Fruit fly (Drosophila melanogaster) whole organism, embryonic: ENCODE results near the gene Ilp7.

Experiments
- Adf1 ChIP-seq: fragments of 200-800 bp; sonication (Bioruptor generic); IDR thresholded peaks from 2 replicates; pipeline ENCODE4 v1.3.6; 2022; ENCODE audit warnings: missing biosample characterization, missing genetic modification characterization
- CG11504 ChIP-seq: fragments of 200-800 bp; sonication (Bioruptor generic); optimal IDR thresholded peaks from 3 replicates; lab custom pipeline; 2019; ENCODE audit warnings: missing biosample characterization, mild to moderate bottlenecking, missing genetic modification characterization, moderate library complexity
- CG12299 ChIP-seq: fragments of 200-800 bp; sonication (Bioruptor generic); optimal IDR thresholded peaks from 2 replicates; lab custom pipeline; 2018; ENCODE audit warnings: missing biosample characterization, mild to moderate bottlenecking, missing genetic modification characterization
- CG13287 ChIP-seq: fragments of 200-800 bp; sonication (Bioruptor generic); IDR thresholded peaks from 2 replicates; pipeline ENCODE4 v1.3.6; 2022; ENCODE audit warnings: missing biosample characterization, missing genetic modification characterization; ENCODE audit not compliant: partially characterized antibody
- CG3163 ChIP-seq: fragments of 200-800 bp; sonication (Bioruptor generic); optimal IDR thresholded peaks from 3 replicates; lab custom pipeline; 2016; ENCODE audit warnings: missing biosample characterization, missing genetic modification characterization
- CG32532 ChIP-seq: fragments of 200-800 bp; sonication (Bioruptor generic); IDR thresholded peaks from 2 replicates; pipeline ENCODE4 v1.3.6; 2022; ENCODE audit warnings: missing biosample characterization, missing genetic modification characterization
- CG34224 ChIP-seq: fragments of 200-800 bp; sonication (Bioruptor generic); IDR thresholded peaks from 3 replicates; pipeline ENCODE4 v1.3.6; 2022; ENCODE audit warnings: missing biosample characterization, missing genetic modification characterization; ENCODE audit not compliant: partially characterized antibody
- CG4360 ChIP-seq: fragments of 200-800 bp; sonication (Bioruptor generic); IDR thresholded peaks from 2 replicates; pipeline ENCODE4 v1.3.6; 2022; ENCODE audit warnings: missing biosample characterization, missing genetic modification characterization
- CG6254 ChIP-seq: fragments of 200-800 bp; sonication (Bioruptor generic); optimal IDR thresholded peaks from 3 replicates; lab custom pipeline; 2017; ENCODE audit warnings: mild to moderate bottlenecking, missing biosample characterization, missing genetic modification reagents, missing genetic modification characterization
- CG6813 ChIP-seq: fragments of 200-800 bp; sonication (Bioruptor generic); optimal IDR thresholded peaks from 2 replicates; lab custom pipeline; 2017; ENCODE audit warnings: missing biosample characterization, missing genetic modification characterization, mild to moderate bottlenecking, moderate library complexity, missing genetic modification reagents
- CG6854 ChIP-seq: fragments of 200-800 bp; sonication (Bioruptor generic); optimal IDR thresholded peaks from 3 replicates; lab custom pipeline; 2017; ENCODE audit warnings: missing biosample characterization, mild to moderate bottlenecking, missing genetic modification characterization
- CG7271 ChIP-seq: fragments of 200-800 bp; sonication (Bioruptor generic); optimal IDR thresholded peaks from 2 replicates; lab custom pipeline; 2018; ENCODE audit warnings: missing biosample characterization, mild to moderate bottlenecking, missing genetic modification characterization, moderate library complexity
- CG8290 ChIP-seq, 3 experiments: fragments of 200-800 bp; sonication (Bioruptor generic); optimal IDR thresholded peaks; 2 replicates each; lab custom pipeline; 2016 to 2019; ENCODE audit warnings: missing biosample characterization in 3 of 3, missing genetic modification characterization in 3 of 3, mild to moderate bottlenecking in 2 of 3, moderate library complexity in 1 of 3
- CG9437 ChIP-seq: fragments of 200-800 bp; sonication (Bioruptor generic); optimal IDR thresholded peaks from 2 replicates; lab custom pipeline; 2018; ENCODE audit warnings: missing biosample characterization, mild to moderate bottlenecking, missing genetic modification characterization
- D19A ChIP-seq: fragments of 200-800 bp; optimal IDR thresholded peaks from 3 replicates; lab custom pipeline; 2019; ENCODE audit warnings: missing biosample characterization, mild to moderate bottlenecking, missing genetic modification characterization, moderate library complexity
- Dfd ChIP-seq, 2 experiments: fragments of >200 bp; optimal IDR thresholded peaks; 2 replicates each; lab custom pipeline; 2017; ENCODE audit warnings: missing biosample characterization in 2 of 2, missing genetic modification characterization in 2 of 2
- Dll ChIP-seq: fragments of 200-800 bp; sonication (Bioruptor generic); IDR thresholded peaks from 4 replicates; pipeline ENCODE4 v1.3.6; 2022; ENCODE audit warnings: missing biosample characterization, missing genetic modification characterization; ENCODE audit not compliant: partially characterized antibody
- Drgx ChIP-seq: fragments of 200-800 bp; sonication (Bioruptor generic); IDR thresholded peaks from 2 replicates; pipeline ENCODE4 v1.3.6; 2022; ENCODE audit warnings: missing biosample characterization, missing genetic modification characterization
- ERR ChIP-seq: fragments of 200-800 bp; sonication (Bioruptor generic); optimal IDR thresholded peaks from 2 replicates; lab custom pipeline; 2016; ENCODE audit warnings: missing biosample characterization, missing genetic modification characterization
- HLHmδ ChIP-seq: fragments of 200-800 bp; sonication (Bioruptor generic); optimal IDR thresholded peaks from 2 replicates; lab custom pipeline; 2018; ENCODE audit warnings: missing biosample characterization, mild to moderate bottlenecking, missing genetic modification characterization, moderate library complexity
- Hr78 ChIP-seq, 2 experiments: fragments of 200-800 bp in 1 of 2; fragments of >200 bp in 1 of 2; sonication (Bioruptor generic) in 1 of 2; optimal IDR thresholded peaks; 2 replicates each; lab custom pipeline; 2017 to 2019; ENCODE audit warnings: missing biosample characterization in 2 of 2, missing genetic modification characterization in 2 of 2, mild to moderate bottlenecking in 1 of 2, moderate library complexity in 1 of 2
- Jarid2 ChIP-seq: fragments of 200-800 bp; sonication (Bioruptor generic); optimal IDR thresholded peaks from 3 replicates; lab custom pipeline; 2017; ENCODE audit warnings: mild to moderate bottlenecking, missing biosample characterization, missing genetic modification reagents, missing genetic modification characterization
- MTF-1 ChIP-seq: fragments of 200-800 bp; sonication (Bioruptor generic); optimal IDR thresholded peaks from 2 replicates; lab custom pipeline; 2018; ENCODE audit warnings: missing biosample characterization, mild to moderate bottlenecking, missing genetic modification characterization, borderline replicate concordance
- Med ChIP-seq: fragments of 200-800 bp; sonication (Bioruptor generic); peaks from one replicate; lab custom pipeline; 2016; ENCODE audit warnings: missing biosample characterization, missing genetic modification characterization, mild to moderate bottlenecking, inconsistent platforms, moderate library complexity
- Trl ChIP-seq, 3 experiments: fragments of >200 bp in 2 of 3; fragments of 200-800 bp in 1 of 3; sonication (Bioruptor generic) in 1 of 3; optimal IDR thresholded peaks; 2 replicates in 1 of 3; 3 replicates in 2 of 3; lab custom pipeline; 2016 to 2017; ENCODE audit warnings: missing biosample characterization in 1 of 3, missing genetic modification characterization in 1 of 3
- abd-A ChIP-seq: fragments of 200-800 bp; sonication (Bioruptor generic); optimal IDR thresholded peaks from 3 replicates; lab custom pipeline; 2019; ENCODE audit warnings: missing biosample characterization, mild to moderate bottlenecking, missing genetic modification characterization, moderate library complexity
- bbx ChIP-seq: fragments of 200-800 bp; sonication (Bioruptor generic); IDR thresholded peaks from 2 replicates; pipeline ENCODE4 v1.3.6; 2022; ENCODE audit warnings: missing biosample characterization, missing genetic modification characterization; ENCODE audit not compliant: partially characterized antibody
- cg ChIP-seq: fragments of 200-800 bp; sonication (Bioruptor generic); optimal IDR thresholded peaks from 3 replicates; lab custom pipeline; 2019; ENCODE audit warnings: missing biosample characterization, mild to moderate bottlenecking, missing genetic modification characterization, moderate library complexity
- chinmo ChIP-seq: fragments of 200-800 bp; sonication (Bioruptor generic); IDR thresholded peaks from 4 replicates; pipeline ENCODE4 v1.3.6; 2022; ENCODE audit warnings: missing biosample characterization, missing genetic modification characterization; ENCODE audit not compliant: partially characterized antibody
- chm ChIP-seq: fragments of 200-800 bp; sonication (Bioruptor generic); IDR thresholded peaks from 2 replicates; pipeline ENCODE4 v1.3.6; 2022; ENCODE audit warnings: missing biosample characterization, missing genetic modification characterization
- ftz-f1 ChIP-seq: fragments of 200-800 bp; sonication (Bioruptor generic); optimal IDR thresholded peaks from 2 replicates; lab custom pipeline; 2016; ENCODE audit warnings: missing biosample characterization, missing genetic modification characterization
- kah ChIP-seq: fragments of 200-800 bp; sonication (Bioruptor generic); optimal IDR thresholded peaks from 2 replicates; lab custom pipeline; 2018; ENCODE audit warnings: missing biosample characterization, mild to moderate bottlenecking, missing genetic modification characterization
- lbe ChIP-seq: fragments of 200-800 bp; sonication (Bioruptor generic); optimal IDR thresholded peaks from 2 replicates; lab custom pipeline; 2016; ENCODE audit warnings: missing biosample characterization, mild to moderate bottlenecking, missing genetic modification characterization
- lmd ChIP-seq: fragments of 200-800 bp; sonication (Bioruptor generic); IDR thresholded peaks from 2 replicates; pipeline ENCODE4 v1.3.6; 2022; ENCODE audit warnings: missing biosample characterization, missing genetic modification characterization
- nom ChIP-seq: fragments of 200-800 bp; sonication (Bioruptor generic); optimal IDR thresholded peaks from 2 replicates; lab custom pipeline; 2017; ENCODE audit warnings: missing biosample characterization, missing genetic modification characterization, mild to moderate bottlenecking, moderate library complexity, missing genetic modification reagents
- onecut ChIP-seq: fragments of 200-800 bp; sonication (Bioruptor generic); IDR thresholded peaks from 2 replicates; pipeline ENCODE4 v1.3.6; 2022; ENCODE audit warnings: missing biosample characterization, missing genetic modification characterization
- pfk ChIP-seq: fragments of 200-800 bp; sonication (Bioruptor generic); optimal IDR thresholded peaks from 2 replicates; lab custom pipeline; 2018; ENCODE audit warnings: missing biosample characterization, mild to moderate bottlenecking, missing genetic modification characterization, moderate library complexity
- pros ChIP-seq: fragments of 200-800 bp; sonication (Bioruptor generic); optimal IDR thresholded peaks from 3 replicates; lab custom pipeline; 2019; ENCODE audit warnings: missing biosample characterization, mild to moderate bottlenecking, missing genetic modification characterization, moderate library complexity
- psq ChIP-seq: fragments of 200-800 bp; sonication (Bioruptor generic); optimal IDR thresholded peaks from 2 replicates; lab custom pipeline; 2017; ENCODE audit warnings: missing biosample characterization, missing genetic modification characterization
- salm ChIP-seq: fragments of 200-800 bp; sonication (Bioruptor generic); optimal IDR thresholded peaks from 2 replicates; lab custom pipeline; 2018; ENCODE audit warnings: missing biosample characterization, mild to moderate bottlenecking, missing genetic modification characterization
- scrt ChIP-seq: fragments of 200-800 bp; sonication (Bioruptor generic); optimal IDR thresholded peaks from 2 replicates; lab custom pipeline; 2018; ENCODE audit warnings: missing biosample characterization, mild to moderate bottlenecking, missing genetic modification characterization, moderate library complexity
- sd ChIP-seq: fragments of 200-800 bp; sonication (Bioruptor generic); optimal IDR thresholded peaks from 3 replicates; lab custom pipeline; 2018; ENCODE audit warnings: missing biosample characterization, mild to moderate bottlenecking, missing genetic modification characterization, moderate library complexity
- sna ChIP-seq: fragments of 200-800 bp; sonication (Bioruptor generic); IDR thresholded peaks from 2 replicates; pipeline ENCODE4 v1.3.6; 2022; ENCODE audit warnings: missing biosample characterization, missing genetic modification characterization; ENCODE audit not compliant: partially characterized antibody
- unc-4 ChIP-seq: fragments of 200-800 bp; sonication (Bioruptor generic); IDR thresholded peaks from 2 replicates; pipeline ENCODE4 v1.3.6; 2022; ENCODE audit warnings: missing biosample characterization, missing genetic modification characterization; ENCODE audit not compliant: partially characterized antibody
- vvl ChIP-seq: fragments of 200-800 bp; sonication (Bioruptor generic); IDR thresholded peaks from 2 replicates; pipeline ENCODE4 v1.3.6; 2022; ENCODE audit warnings: missing biosample characterization, missing genetic modification characterization
- yki ChIP-seq: fragments of >200 bp; optimal IDR thresholded peaks from 3 replicates; lab custom pipeline; 2018
- zen2 ChIP-seq: fragments of 200-800 bp; sonication (Bioruptor generic); IDR thresholded peaks from 3 replicates; pipeline ENCODE4 v1.3.6; 2022; ENCODE audit warnings: missing biosample characterization, missing genetic modification characterization; ENCODE audit not compliant: partially characterized antibody

Ilp7 gene

DNA sequence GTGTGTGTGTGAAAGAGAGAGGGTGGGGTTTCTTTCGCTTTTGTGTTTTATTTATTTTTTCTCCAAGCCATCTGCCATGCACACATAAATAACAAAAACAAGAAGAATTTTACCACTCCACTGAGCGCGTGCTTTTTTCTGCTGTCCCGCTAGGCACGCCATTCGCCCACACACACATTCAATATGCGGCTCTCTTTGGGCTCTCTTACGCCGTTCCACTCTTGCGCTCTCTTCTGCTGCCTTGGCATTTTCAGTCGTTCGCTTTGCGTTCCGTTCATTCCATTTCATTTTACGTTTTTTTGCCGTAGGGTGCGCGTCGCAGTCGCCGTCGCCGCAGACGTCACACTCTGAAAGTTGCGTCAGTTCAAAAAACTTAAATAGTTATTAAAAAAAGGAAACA, 21.7 kb downstream of the Ilp7 start (continued):
- TF ChIP-seq CG4360 (GFP tag; lab: Robert Waterston, UW) (peak; percentile 56), pros (GFP tag; lab: Kevin White, UChicago) (peak; percentile 49), yki (lab: Kevin White, UChicago) (peak; percentile 61), Adf1 (GFP tag; lab: Robert Waterston, UW) (peak; percentile 89), MTF-1 (GFP tag; lab: Kevin White, UChicago) (peak; percentile 3), scrt (GFP tag; lab: Kevin White, UChicago) (peak; percentile 26), chm (peak; percentile 74; the same call in 1 of the 2 replicates), CG6254 (GFP tag; lab: Kevin White, UChicago) (no peak), Hr78 (GFP tag; optimal IDR thresholded peaks at IDR 0.05; lab: Kevin White, UChicago) (peak in 1 of 2 experiments; percentile 61), CG6854 (GFP tag; lab: Kevin White, UChicago) (no peak), onecut (GFP tag; lab: Robert Waterston, UW) (peak; percentile 60), zen2 (GFP tag; lab: Robert Waterston, UW) (peak; percentile 41; the same call in 1 of the 3 replicates), ERR (GFP tag; lab: Kevin White, UChicago) (peak; percentile 16), Drgx (GFP tag; lab: Robert Waterston, UW) (peak; percentile 54), Med (peak; percentile 67), abd-A (tag; lab: Kevin White, UChicago) (peak; percentile 33), CG9437 (GFP tag; lab: Kevin White, UChicago) (peak; percentile 33), salm (tag; lab: Kevin White, UChicago) (peak; percentile 5), nom (GFP tag; lab: Kevin White, UChicago) (peak; percentile 77), CG7271 (tag; lab: Kevin White, UChicago) (no peak), kah (no peak), chinmo (GFP tag; lab: Robert Waterston, UW) (peak; percentile 91; the same call in 3 of the 4 replicates), cg (GFP tag; lab: Kevin White, UChicago) (peak; percentile 77), sna (GFP tag; lab: Robert Waterston, UW) (no peak), ftz-f1 (GFP tag; lab: Kevin White, UChicago) (peak; percentile 40), Jarid2 (GFP tag; lab: Kevin White, UChicago) (peak; percentile 48), bbx (GFP tag; lab: Robert Waterston, UW) (peak; percentile 42; the same call in 1 of the 2 replicates), pfk (peak; percentile 61), lbe (peak; percentile 44), psq (GFP tag; lab: Kevin White, UChicago) (peak; percentile 70), CG3163 (peak; percentile 99), HLHmδ (GFP tag; lab: Kevin White, UChicago) (peak; percentile 42), CG6813 (GFP tag; lab: Kevin White, UChicago) (no peak), Trl (optimal IDR thresholded peaks at IDR 0.05; lab: Kevin White, UChicago) (peak; percentile 94 to 96), Trl (GFP tag; optimal IDR thresholded peaks at IDR 0.05; lab: Kevin White, UChicago) (peak; percentile 12), vvl (GFP tag; lab: Robert Waterston, UW) (peak; percentile 55; the same call in 1 of the 2 replicates), CG8290 (GFP tag; optimal IDR thresholded peaks at IDR 0.05; lab: Kevin White, UChicago) (no peak), CG8290 (tag; optimal IDR thresholded peaks at IDR 0.05; lab: Kevin White, UChicago) (peak in 1 of 2 experiments; percentile 3), CG12299 (no peak), CG32532 (GFP tag; lab: Robert Waterston, UW) (peak; percentile 45; the same call in 1 of the 2 replicates), CG34224 (GFP tag; lab: Robert Waterston, UW) (peak; percentile 42; the same call in 1 of the 3 replicates), lmd (GFP tag; lab: Robert Waterston, UW) (no peak), D19A (tag; lab: Kevin White, UChicago) (no peak), sd (tag; lab: Kevin White, UChicago) (peak; percentile 77), Dfd (GFP tag; optimal IDR thresholded peaks at IDR 0.05; lab: Kevin White, UChicago) (no peak), unc-4 (no peak), CG13287 (GFP tag; lab: Robert Waterston, UW) (peak; percentile 27; the same call in 1 of the 2 replicates), Dll (GFP tag; lab: Robert Waterston, UW) (peak; percentile 31; the same call in 1 of the 4 replicates), CG11504 (tag; lab: Kevin White, UChicago) (peak; percentile 31)
